Worm (Caenorhabditis elegans) whole organism, young adult: ENCODE data around the gene sre-43.

ENCODE experiments used
- B0019.2 ChIP-seq: fragments of 200-800 bp; sonication (Bioruptor generic); conservative IDR thresholded peaks from 2 replicates; pipeline ENCODE4 v1.3.6; 2022; ENCODE audit warnings: missing genetic modification reagents, missing genetic modification characterization, missing compliant biosample characterization
- B0261.1 ChIP-seq: sonication (generic microtip); optimal IDR thresholded peaks from 2 replicates; lab custom pipeline; 2016; ENCODE audit warnings: mild to moderate bottlenecking, missing genetic modification characterization, moderate library complexity, missing compliant biosample characterization
- D2030.7 ChIP-seq: fragments of 200-800 bp; sonication (Bioruptor generic); IDR thresholded peaks from 2 replicates; pipeline ENCODE4 v1.3.6; 2022; ENCODE audit warnings: missing genetic modification reagents, missing genetic modification characterization, missing compliant biosample characterization
- F22D6.2 ChIP-seq: sonication (generic microtip); optimal IDR thresholded peaks from 2 replicates; lab custom pipeline; 2016; ENCODE audit warnings: mild to moderate bottlenecking, missing genetic modification characterization, missing compliant biosample characterization
- F23B12.7 ChIP-seq: sonication (generic microtip); optimal IDR thresholded peaks from 2 replicates; lab custom pipeline; 2017; ENCODE audit warnings: missing genetic modification characterization, mild to moderate bottlenecking, missing compliant biosample characterization, antibody characterized with exemption, moderate library complexity; ENCODE audit not compliant: insufficient read depth
- F37B4.10 ChIP-seq: fragments of 200-800 bp; sonication (Bioruptor generic); IDR thresholded peaks from 2 replicates; pipeline ENCODE4 v1.3.6; 2022; ENCODE audit warnings: missing genetic modification characterization, missing compliant biosample characterization
- F39B2.1 ChIP-seq: fragments of 200-800 bp; sonication (Bioruptor generic); IDR thresholded peaks from 2 replicates; pipeline ENCODE4 v1.3.6; 2022; ENCODE audit warnings: missing genetic modification reagents, missing genetic modification characterization, missing compliant biosample characterization
- F52B5.7 ChIP-seq: sonication (generic microtip); optimal IDR thresholded peaks from 2 replicates; lab custom pipeline; 2016; ENCODE audit warnings: mild to moderate bottlenecking, missing genetic modification characterization, missing compliant biosample characterization
- F55B11.4 ChIP-seq: sonication (generic microtip); optimal IDR thresholded peaks from 2 replicates; lab custom pipeline; 2016; ENCODE audit warnings: missing compliant biosample characterization, missing genetic modification characterization, borderline replicate concordance; ENCODE audit not compliant: insufficient read depth
- F57C9.4 ChIP-seq: sonication (generic microtip); optimal IDR thresholded peaks from 2 replicates; lab custom pipeline; 2017; ENCODE audit warnings: mild to moderate bottlenecking, missing genetic modification characterization, missing compliant biosample characterization
- K12H6.12 ChIP-seq: fragments of 200-800 bp; sonication (Bioruptor generic); optimal IDR thresholded peaks from 2 replicates; lab custom pipeline; 2018; ENCODE audit warnings: mild to moderate bottlenecking, missing genetic modification characterization, missing compliant biosample characterization
- T26A5.8 ChIP-seq: sonication (generic microtip); optimal IDR thresholded peaks from 2 replicates; lab custom pipeline; 2016; ENCODE audit warnings: missing genetic modification characterization, missing compliant biosample characterization
- Y53F4B.3 ChIP-seq: fragments of 200-800 bp; sonication (Bioruptor generic); IDR thresholded peaks from 2 replicates; pipeline ENCODE4 v1.3.6; 2022; ENCODE audit warnings: missing genetic modification reagents, missing genetic modification characterization, missing compliant biosample characterization
- Y53G8AR.9 ChIP-seq: fragments of 200-800 bp; sonication (Bioruptor generic); conservative IDR thresholded peaks from 2 replicates; pipeline ENCODE4 v1.3.6; 2022; ENCODE audit warnings: missing genetic modification reagents, missing genetic modification characterization, missing compliant biosample characterization
- Y56A3A.18 ChIP-seq: fragments of 200-800 bp; sonication (Bioruptor generic); IDR thresholded peaks from 2 replicates; pipeline ENCODE4 v1.3.6; 2022; ENCODE audit warnings: missing genetic modification reagents, missing genetic modification characterization, missing compliant biosample characterization
- Y79H2A.3 ChIP-seq: fragments of 200-800 bp; sonication (Bioruptor generic); conservative IDR thresholded peaks from 2 replicates; pipeline ENCODE4 v1.3.6; 2022; ENCODE audit warnings: missing genetic modification reagents, missing genetic modification characterization, missing compliant biosample characterization
- Y95B8A.8 ChIP-seq: fragments of 200-800 bp; sonication (Bioruptor generic); IDR thresholded peaks from 2 replicates; pipeline ENCODE4 v1.3.6; 2022; ENCODE audit warnings: missing genetic modification reagents, missing genetic modification characterization, missing compliant biosample characterization
- akir-1 ChIP-seq: fragments of 200-800 bp; sonication (Bioruptor generic); optimal IDR thresholded peaks from 2 replicates; lab custom pipeline; 2018; ENCODE audit warnings: mild to moderate bottlenecking, missing genetic modification characterization, moderate library complexity, missing compliant biosample characterization
- atf-7 ChIP-seq: sonication (generic microtip); optimal IDR thresholded peaks from 2 replicates; lab custom pipeline; 2017; ENCODE audit warnings: mild to moderate bottlenecking, missing genetic modification characterization, missing compliant biosample characterization
- attf-5 ChIP-seq: fragments of 200-800 bp; sonication (Bioruptor generic); optimal IDR thresholded peaks from 2 replicates; lab custom pipeline; 2018; ENCODE audit warnings: mild to moderate bottlenecking, missing genetic modification characterization, missing compliant biosample characterization
- attf-6 ChIP-seq: fragments of 200-800 bp; sonication (Bioruptor generic); IDR thresholded peaks from 2 replicates; pipeline ENCODE4 v1.3.6; 2022; ENCODE audit warnings: missing genetic modification reagents, missing genetic modification characterization, missing compliant biosample characterization
- ceh-100 ChIP-seq: fragments of 200-800 bp; sonication (Bioruptor generic); IDR thresholded peaks from 2 replicates; pipeline ENCODE4 v1.3.6; 2022; ENCODE audit warnings: missing genetic modification reagents, missing genetic modification characterization, missing compliant biosample characterization
- ceh-40 ChIP-seq: fragments of 200-800 bp; sonication (Bioruptor generic); IDR thresholded peaks from 2 replicates; pipeline ENCODE4 v1.3.6; 2022; ENCODE audit warnings: missing genetic modification characterization, missing compliant biosample characterization
- chd-7 ChIP-seq: sonication (generic microtip); optimal IDR thresholded peaks from 2 replicates; lab custom pipeline; 2016; ENCODE audit warnings: mild to moderate bottlenecking, missing genetic modification characterization, moderate library complexity, missing compliant biosample characterization
- dpff-1 ChIP-seq: sonication (generic microtip); optimal IDR thresholded peaks from 2 replicates; lab custom pipeline; 2017; ENCODE audit warnings: mild to moderate bottlenecking, missing genetic modification characterization, missing compliant biosample characterization
- egl-18 ChIP-seq: fragments of 200-800 bp; sonication (Bioruptor generic); IDR thresholded peaks from 2 replicates; pipeline ENCODE4 v1.3.6; 2022; ENCODE audit warnings: missing genetic modification reagents, missing genetic modification characterization, missing compliant biosample characterization
- ets-4 ChIP-seq: fragments of 200-800 bp; sonication (Bioruptor generic); optimal IDR thresholded peaks from 2 replicates; lab custom pipeline; 2018; ENCODE audit warnings: mild to moderate bottlenecking, missing genetic modification characterization, missing compliant biosample characterization
- fkh-3 ChIP-seq: sonication (generic microtip); optimal IDR thresholded peaks from 2 replicates; lab custom pipeline; 2016; ENCODE audit warnings: mild to moderate bottlenecking, missing genetic modification characterization, missing compliant biosample characterization
- hlh-12 ChIP-seq: sonication (generic microtip); optimal IDR thresholded peaks from 2 replicates; lab custom pipeline; 2016; ENCODE audit warnings: missing genetic modification characterization, missing compliant biosample characterization
- hmg-1.2 ChIP-seq: fragments of 200-800 bp; sonication (Bioruptor generic); IDR thresholded peaks from 2 replicates; pipeline ENCODE4 v1.3.6; 2022; ENCODE audit warnings: missing genetic modification reagents, missing genetic modification characterization, missing compliant biosample characterization
- let-607 ChIP-seq, 2 experiments: fragments of 200-800 bp in 1 of 2; sonication (Bioruptor generic) in 1 of 2; sonication (generic microtip) in 1 of 2; optimal IDR thresholded peaks; 2 replicates each; lab custom pipeline; 2016 to 2018; ENCODE audit warnings: mild to moderate bottlenecking in 2 of 2, missing compliant biosample characterization in 2 of 2, missing genetic modification characterization in 2 of 2, moderate library complexity in 2 of 2, missing genotype in 1 of 2
- madf-6 ChIP-seq: fragments of 200-800 bp; sonication (Bioruptor generic); IDR thresholded peaks from 2 replicates; pipeline ENCODE4 v1.3.6; 2022; ENCODE audit warnings: missing genetic modification reagents, missing genetic modification characterization, missing compliant biosample characterization
- mes-4 ChIP-seq: sonication (generic microtip); optimal IDR thresholded peaks from 2 replicates; lab custom pipeline; 2016; ENCODE audit warnings: missing genotype, missing genetic modification characterization, missing compliant biosample characterization
- nfya-1 ChIP-seq: sonication (generic microtip); optimal IDR thresholded peaks from 2 replicates; lab custom pipeline; 2017; ENCODE audit warnings: antibody characterized with exemption, missing compliant biosample characterization, missing genetic modification characterization, borderline replicate concordance; ENCODE audit not compliant: insufficient read depth
- nfyb-1 ChIP-seq: fragments of 200-800 bp; sonication (Bioruptor generic); IDR thresholded peaks from 2 replicates; pipeline ENCODE4 v1.3.6; 2022; ENCODE audit warnings: missing genetic modification reagents, missing genetic modification characterization, missing compliant biosample characterization
- nhr-179 ChIP-seq: sonication (generic microtip); optimal IDR thresholded peaks from 2 replicates; lab custom pipeline; 2016; ENCODE audit warnings: mild to moderate bottlenecking, missing genetic modification characterization, missing compliant biosample characterization
- nhr-27 ChIP-seq: fragments of 200-800 bp; sonication (Bioruptor generic); optimal IDR thresholded peaks from 2 replicates; lab custom pipeline; 2018; ENCODE audit warnings: mild to moderate bottlenecking, missing genetic modification characterization, moderate library complexity, missing compliant biosample characterization
- nhr-80 ChIP-seq: sonication (generic microtip); optimal IDR thresholded peaks from 2 replicates; lab custom pipeline; 2016; ENCODE audit warnings: missing genetic modification characterization, missing compliant biosample characterization
- pbrm-1 ChIP-seq: fragments of 200-800 bp; sonication (Bioruptor generic); IDR thresholded peaks from 2 replicates; pipeline ENCODE4 v1.3.6; 2022; ENCODE audit warnings: missing genetic modification reagents, missing genetic modification characterization, missing compliant biosample characterization
- rpc-1 ChIP-seq, 2 experiments: fragments of 150-350 bp in 1 of 2; sonication (generic microtip) in 1 of 2; optimal IDR thresholded peaks; 2 replicates each; lab custom pipeline; 2014 to 2018; ENCODE audit warnings: missing biosample characterization in 1 of 2, missing genetic modification characterization in 1 of 2, missing genetic modification reagents in 1 of 2, missing genotype in 1 of 2
- snpc-1.3 ChIP-seq: sonication (generic microtip); optimal IDR thresholded peaks from 2 replicates; lab custom pipeline; 2017; ENCODE audit warnings: missing genetic modification characterization, mild to moderate bottlenecking, missing compliant biosample characterization, antibody characterized with exemption, moderate library complexity, missing genotype, missing genetic modification reagents; ENCODE audit not compliant: insufficient read depth
- sptf-2 ChIP-seq: fragments of 200-800 bp; sonication (Bioruptor generic); optimal IDR thresholded peaks from 2 replicates; lab custom pipeline; 2018; ENCODE audit warnings: mild to moderate bottlenecking, missing genetic modification characterization, missing compliant biosample characterization
- tbx-9 ChIP-seq: sonication (generic microtip); optimal IDR thresholded peaks from 2 replicates; lab custom pipeline; 2016; ENCODE audit warnings: borderline replicate concordance, missing genetic modification characterization, inconsistent platforms, missing compliant biosample characterization
- tlf-1 ChIP-seq: fragments of 200-800 bp; sonication (Bioruptor generic); optimal IDR thresholded peaks from 2 replicates; lab custom pipeline; 2018; ENCODE audit warnings: mild to moderate bottlenecking, missing genetic modification characterization, missing compliant biosample characterization
- unc-130 ChIP-seq: sonication (generic microtip); optimal IDR thresholded peaks from 2 replicates; lab custom pipeline; 2016; ENCODE audit warnings: missing genetic modification reagents, missing genetic modification characterization, missing compliant biosample characterization
- zim-3 ChIP-seq: sonication (generic microtip); optimal IDR thresholded peaks from 2 replicates; lab custom pipeline; 2017; ENCODE audit warnings: mild to moderate bottlenecking, missing genetic modification characterization, moderate library complexity, missing compliant biosample characterization
- ztf-25 ChIP-seq: fragments of 200-800 bp; sonication (Bioruptor generic); IDR thresholded peaks from 2 replicates; pipeline ENCODE4 v1.3.6; 2022; ENCODE audit warnings: missing genetic modification reagents, missing genetic modification characterization, missing compliant biosample characterization
- ztf-6 ChIP-seq: fragments of 200-800 bp; sonication (Bioruptor generic); IDR thresholded peaks from 2 replicates; pipeline ENCODE4 v1.3.6; 2022; ENCODE audit warnings: missing genetic modification reagents, missing genetic modification characterization, missing compliant biosample characterization

The sre-43 gene

ce11 chrII:14018192-14018591, 49.3 kb upstream of the sre-43 start (continued):
- peak; percentile 62 for TF ChIP-seq Y53G8AR.9 (GFP tag; lab: Robert Waterston, UW)
- no peak for TF ChIP-seq F55B11.4 (tag; lab: Kevin White, UChicago)
- TF ChIP-seq F23B12.7 (tag; lab: Kevin White, UChicago), result peak; percentile 81
- peak; percentile 34; the same call in 1 of the 2 replicates for TF ChIP-seq Y53F4B.3 (GFP tag; lab: Robert Waterston, UW)
- peak; percentile 14 for TF ChIP-seq tbx-9 (tag; lab: Kevin White, UChicago)
- TF ChIP-seq dpff-1 (tag; lab: Kevin White, UChicago), result peak; percentile 89
- TF ChIP-seq nhr-80 (tag; lab: Kevin White, UChicago), result peak; percentile 27
- peak; percentile 100 for TF ChIP-seq hmg-1.2 (GFP tag; lab: Robert Waterston, UW)
- TF ChIP-seq akir-1, result peak; percentile 52
- peak; percentile 97 for TF ChIP-seq pbrm-1
- no peak for TF ChIP-seq nfya-1
- TF ChIP-seq egl-18 (GFP tag; lab: Robert Waterston, UW), result no peak
- peak; percentile 70 for TF ChIP-seq nhr-27 (tag; lab: Kevin White, UChicago)
- peak; percentile 62; the same call in 1 of the 2 replicates for TF ChIP-seq Y79H2A.3 (GFP tag; lab: Robert Waterston, UW)
- peak; percentile 96 for TF ChIP-seq attf-6 (GFP tag; lab: Robert Waterston, UW)
- no peak for TF ChIP-seq F39B2.1
- peak; percentile 73 for TF ChIP-seq nhr-179 (tag; lab: Kevin White, UChicago)
- TF ChIP-seq rpc-1 (optimal IDR thresholded peaks at IDR 0.05; lab: Kevin White, UChicago), result no peak
- peak; percentile 10 for TF ChIP-seq rpc-1 (tag; optimal IDR thresholded peaks at IDR 0.05; lab: Kevin White, UChicago)
- peak; percentile 97 for TF ChIP-seq snpc-1.3 (tag; lab: Kevin White, UChicago)
- TF ChIP-seq hlh-12, result peak; percentile 5
- peak; percentile 78 for TF ChIP-seq atf-7 (tag; lab: Kevin White, UChicago)
- peak; percentile 29 to 58 for TF ChIP-seq let-607 (tag; optimal IDR thresholded peaks at IDR 0.05; lab: Kevin White, UChicago)
- peak; percentile 0 for TF ChIP-seq ets-4 (GFP tag; lab: Kevin White, UChicago)
- peak; percentile 69 for TF ChIP-seq mes-4 (tag; lab: Kevin White, UChicago)
- TF ChIP-seq zim-3 (tag; lab: Kevin White, UChicago), result peak; percentile 41
- TF ChIP-seq F57C9.4 (tag; lab: Kevin White, UChicago), result peak; percentile 32
- TF ChIP-seq F22D6.2, result peak; percentile 54
- peak; percentile 93 for TF ChIP-seq Y56A3A.18 (GFP tag; lab: Robert Waterston, UW)
- peak; percentile 46 for TF ChIP-seq sptf-2 (GFP tag; lab: Kevin White, UChicago)
- TF ChIP-seq ceh-40 (GFP tag; lab: Robert Waterston, UW), result no peak
- peak; percentile 31 for TF ChIP-seq K12H6.12 (tag; lab: Kevin White, UChicago)
- TF ChIP-seq unc-130, result peak; percentile 60
- no peak for TF ChIP-seq ztf-25 (GFP tag; lab: Robert Waterston, UW)
- peak; percentile 10; the same call in 1 of the 2 replicates for TF ChIP-seq Y95B8A.8 (GFP tag; lab: Robert Waterston, UW)
- peak; percentile 80 for TF ChIP-seq ceh-100
- TF ChIP-seq fkh-3 (tag; lab: Kevin White, UChicago), result peak; percentile 28
- TF ChIP-seq T26A5.8 (tag; lab: Kevin White, UChicago), result peak; percentile 78
- TF ChIP-seq ztf-6 (GFP tag; lab: Robert Waterston, UW), result no peak
- peak; percentile 93 for TF ChIP-seq nfyb-1 (GFP tag; lab: Robert Waterston, UW)
- peak; percentile 36 for TF ChIP-seq B0261.1 (tag; lab: Kevin White, UChicago)
- no peak for TF ChIP-seq B0019.2
- TF ChIP-seq madf-6 (GFP tag; lab: Robert Waterston, UW), result peak; percentile 91
- peak; percentile 96 for TF ChIP-seq D2030.7 (GFP tag; lab: Robert Waterston, UW)
- peak; percentile 12 for TF ChIP-seq attf-5 (GFP tag; lab: Kevin White, UChicago)
- TF ChIP-seq tlf-1, result peak; percentile 89
- peak; percentile 72 for TF ChIP-seq F52B5.7 (tag; lab: Kevin White, UChicago)
- TF ChIP-seq F37B4.10 (GFP tag; lab: Robert Waterston, UW), result no peak
- TF ChIP-seq chd-7 (tag; lab: Kevin White, UChicago), result peak; percentile 75
